Worm (Caenorhabditis elegans): Measurements from ENCODE around the gene pnk-4.

DNA sequence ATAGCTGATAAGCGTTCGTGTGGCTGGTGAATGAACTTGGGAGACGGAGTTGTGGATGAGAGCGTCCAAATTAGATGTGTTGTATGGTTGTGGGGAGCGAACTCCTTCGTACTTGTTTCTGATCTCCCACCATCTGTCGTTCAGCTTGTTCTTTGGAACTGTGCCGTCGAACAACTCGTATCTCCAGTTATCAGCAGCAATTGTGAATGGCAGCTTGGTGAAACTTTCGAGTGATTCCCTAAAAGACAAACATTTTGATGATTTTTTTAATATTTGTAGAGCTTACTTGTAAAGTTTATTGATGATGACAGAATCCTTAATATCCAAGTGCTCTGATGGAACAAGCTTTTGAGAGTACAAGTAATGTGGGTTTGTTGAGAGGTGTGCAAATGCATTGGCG is 6.4 kb downstream of the pnk-4 start:
- no peak for TF ChIP-seq zag-1 (tag; optimal IDR thresholded peaks at IDR 0.05)
- TF ChIP-seq ama-1 (optimal IDR thresholded peaks at IDR 0.05) = no peak
- no peak for TF ChIP-seq fkh-10 (GFP tag; optimal IDR thresholded peaks at IDR 0.05)
- TF ChIP-seq ceh-82 (tag; optimal IDR thresholded peaks at IDR 0.05) = no peak
- no peak for TF ChIP-seq pqm-1 (tag; optimal IDR thresholded peaks at IDR 0.05)
- TF ChIP-seq aly-2 (tag; optimal IDR thresholded peaks at IDR 0.05) = no peak
- TF ChIP-seq nhr-90 (tag; optimal IDR thresholded peaks at IDR 0.05; ENCODE audit: poor library complexity) = no peak
- TF ChIP-seq lsy-2 (tag; optimal IDR thresholded peaks at IDR 0.05) = no peak
- no peak for TF ChIP-seq mef-2 (tag; optimal IDR thresholded peaks at IDR 0.05)
- no peak for TF ChIP-seq lin-39 (tag; optimal IDR thresholded peaks at IDR 0.05)
- no peak for TF ChIP-seq nhr-11 (tag; optimal IDR thresholded peaks at IDR 0.05)
- TF ChIP-seq ztf-4 (tag; optimal IDR thresholded peaks at IDR 0.05) = no peak
- no peak for TF ChIP-seq lin-15B (tag; optimal IDR thresholded peaks at IDR 0.05)
- TF ChIP-seq unc-62 (GFP tag; optimal IDR thresholded peaks at IDR 0.05) = no peak

All from whole organism, L1 larva.